Worm (Caenorhabditis elegans) whole organism, L4/young adult: Measurements from ENCODE around the gene ced-13.

Source experiments
- W03F9.2 ChIP-seq: fragments of 150-350 bp; optimal IDR thresholded peaks from 2 replicates; lab custom pipeline; 2014; ENCODE audit warnings: missing biosample characterization, missing genetic modification characterization
- dao-5 ChIP-seq: sonication (generic microtip); optimal IDR thresholded peaks from 2 replicates; lab custom pipeline; 2016; ENCODE audit warnings: missing genotype, missing genetic modification characterization, moderate library complexity, missing compliant biosample characterization
- him-1 ChIP-seq: sonication (generic microtip); optimal IDR thresholded peaks from 2 replicates; lab custom pipeline; 2016; ENCODE audit warnings: missing genotype, missing genetic modification reagents, missing genetic modification characterization, missing compliant biosample characterization

Gene ced-13

ce11 chrX:8261125-8261684, 38.2 kb downstream of the ced-13 start, which contains the start of gene M60.7:
Gene M60.7 (minus strand): TSS chrX:8261175.
- TF ChIP-seq dao-5 (tag; lab: Kevin White, UChicago) (no peak), W03F9.2 (tag; lab: Kevin White, UChicago) (no peak), him-1 (tag; lab: Kevin White, UChicago) (no peak)

DNA sequence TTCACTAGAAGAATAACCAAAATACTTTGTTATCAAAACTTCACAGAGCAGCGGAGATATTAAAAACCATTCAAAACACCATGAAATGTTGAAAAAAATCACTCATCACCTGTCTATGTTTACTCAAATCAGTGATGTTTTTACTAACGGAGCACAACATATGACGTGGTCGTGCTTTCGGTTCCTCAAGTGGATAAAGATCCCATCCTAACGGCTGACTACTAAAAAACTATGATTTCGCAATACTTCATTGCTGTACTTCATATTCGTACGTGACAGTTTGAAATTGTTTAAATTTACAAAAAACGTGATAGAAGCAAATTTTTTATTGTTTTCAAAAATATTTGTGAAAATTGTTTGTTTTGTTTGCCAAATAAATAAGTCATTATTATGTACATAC, 41.8 kb downstream of the ced-13 start:
- TF ChIP-seq him-1 (tag; lab: Kevin White, UChicago) (no peak), W03F9.2 (tag; lab: Kevin White, UChicago) (no peak), dao-5 (tag; lab: Kevin White, UChicago) (no peak)

ce11 chrX:8255433-8255832, 44.0 kb downstream of the ced-13 start:
- TF ChIP-seq W03F9.2 (tag; lab: Kevin White, UChicago) (no peak), dao-5 (tag; lab: Kevin White, UChicago) (no peak), him-1 (tag; lab: Kevin White, UChicago) (no peak)

- TF ChIP-seq dao-5 (tag; lab: Kevin White, UChicago) (no peak), W03F9.2 (tag; lab: Kevin White, UChicago) (no peak), him-1 (tag; lab: Kevin White, UChicago) (no peak)
Measured at ce11 chrX:8252293-8252692, 47.2 kb downstream of the ced-13 start, which contains the start of gene M60.6. Gene M60.6 (minus strand): TSS chrX:8252458.
